Worm (Caenorhabditis elegans): ENCODE data around the gene asp-19.

ce11 chrV:18708015-18708414, 21.2 kb downstream of the asp-19 start:
- TF ChIP-seq him-1 (tag; optimal IDR thresholded peaks at IDR 0.05) (no peak), dao-5 (tag; optimal IDR thresholded peaks at IDR 0.05) (no peak), W03F9.2 (tag; optimal IDR thresholded peaks at IDR 0.05) (no peak)

Data from whole organism, L4/young adult.